Fruit fly (Drosophila melanogaster) ovary, adult (tissue): ENCODE data around the gene mRpS31.
A peak's percentile ranks its signal among the peaks of the same experiment; 100 is the strongest.

ENCODE experiments used
- CG17801 ChIP-seq: fragments of 200-800 bp; optimal IDR thresholded peaks from 2 replicates; lab custom pipeline; 2019; ENCODE audit warnings: missing biosample characterization, mild to moderate bottlenecking, missing genetic modification characterization, moderate library complexity; ENCODE audit not compliant: partially characterized antibody

mRpS31 gene

dm6 chr3L:16028924-16029323 is 23.9 kb downstream of the mRpS31 start:
- TF ChIP-seq CG17801 (GFP tag; lab: Kevin White, UChicago), result no peak

dm6 chr3L:16033090-16033828 is 28.3 kb downstream of the mRpS31 start, which contains the start of the genes CG42717 and CG42716:
Gene CG42717 (minus strand): TSS chr3L:16033190.
Gene CG42716 (plus strand): TSS chr3L:16033778.
- no peak for TF ChIP-seq CG17801 (GFP tag; lab: Kevin White, UChicago)

dm6 chr3L:16034224-16034623 is 29.2 kb downstream of the mRpS31 start, which contains the start of gene CG42538:
Gene CG42538 (plus strand): TSS chr3L:16034524.
- TF ChIP-seq CG17801 (GFP tag; lab: Kevin White, UChicago), result no peak

- TF ChIP-seq CG17801 (GFP tag; lab: Kevin White, UChicago), result no peak
Measured at dm6 chr3L:16035185-16035584, 30.2 kb downstream of the mRpS31 start, which contains the start of gene CG5895. Gene CG5895 (plus strand): TSS chr3L:16035485.

dm6 chr3L:16037048-16037477 is 32.1 kb downstream of the mRpS31 start:
- TF ChIP-seq CG17801 (GFP tag; lab: Kevin White, UChicago), result peak; percentile 55

dm6 chr3L:16037690-16038332 is 32.8 kb downstream of the mRpS31 start:
- TF ChIP-seq CG17801 (GFP tag; lab: Kevin White, UChicago), result peak; percentile 18

dm6 chr3L:16039063-16039462 is 34.1 kb downstream of the mRpS31 start:
- TF ChIP-seq CG17801 (GFP tag; lab: Kevin White, UChicago), result no peak

- TF ChIP-seq CG17801 (GFP tag; lab: Kevin White, UChicago), result no peak
Measured at dm6 chr3L:16040389-16040788, 35.4 kb downstream of the mRpS31 start.

dm6 chr3L:16041260-16042079 is 36.5 kb downstream of the mRpS31 start:
- TF ChIP-seq CG17801 (GFP tag; lab: Kevin White, UChicago), result no peak

dm6 chr3L:16042080-16042344 is 37.0 kb downstream of the mRpS31 start:
- no peak for TF ChIP-seq CG17801 (GFP tag; lab: Kevin White, UChicago)

- no peak for TF ChIP-seq CG17801 (GFP tag; lab: Kevin White, UChicago)
Measured at dm6 chr3L:16042640-16043039, 37.6 kb downstream of the mRpS31 start.

- peak; percentile 20 for TF ChIP-seq CG17801 (GFP tag; lab: Kevin White, UChicago)
Measured at dm6 chr3L:16043045-16043781, 38.2 kb downstream of the mRpS31 start.

- no peak for TF ChIP-seq CG17801 (GFP tag; lab: Kevin White, UChicago)
Measured at dm6 chr3L:16043782-16044352, 38.9 kb downstream of the mRpS31 start.
